Fruit fly (Drosophila melanogaster) whole organism, embryonic: ENCODE results near the gene CG32305.

Source experiments
- B-H1 ChIP-seq: fragments of 200-800 bp; sonication (Bioruptor generic); IDR thresholded peaks from 3 replicates; pipeline ENCODE4 v1.3.6; 2022; ENCODE audit warnings: missing biosample characterization, missing genetic modification characterization
- CG10274 ChIP-seq: fragments of 200-800 bp; sonication (Bioruptor generic); optimal IDR thresholded peaks from 3 replicates; lab custom pipeline; 2017; ENCODE audit warnings: missing biosample characterization, mild to moderate bottlenecking, missing genetic modification characterization
- CG11247 ChIP-seq: fragments of 200-800 bp; sonication (Bioruptor generic); IDR thresholded peaks from 2 replicates; pipeline ENCODE4 v1.3.6; 2022; ENCODE audit warnings: missing biosample characterization, missing genetic modification characterization
- CG11456 ChIP-seq: fragments of 200-800 bp; sonication (Bioruptor generic); IDR thresholded peaks from 3 replicates; pipeline ENCODE4 v1.3.6; 2022; ENCODE audit warnings: missing biosample characterization, missing genetic modification characterization
- CG11695 ChIP-seq: fragments of 200-800 bp; sonication (Bioruptor generic); IDR thresholded peaks from 3 replicates; pipeline ENCODE4 v1.3.6; 2022; ENCODE audit warnings: missing biosample characterization, missing genetic modification characterization
- CG12236 ChIP-seq: fragments of 200-800 bp; sonication (Bioruptor generic); optimal IDR thresholded peaks from 2 replicates; lab custom pipeline; 2016; ENCODE audit warnings: missing biosample characterization, missing genetic modification characterization
- CG12391 ChIP-seq: fragments of 200-800 bp; sonication (Bioruptor generic); optimal IDR thresholded peaks from 3 replicates; lab custom pipeline; 2018; ENCODE audit warnings: missing biosample characterization, mild to moderate bottlenecking, missing genetic modification characterization, moderate library complexity
- CG13775 ChIP-seq: fragments of 200-800 bp; sonication (Bioruptor generic); optimal IDR thresholded peaks from 3 replicates; lab custom pipeline; 2017; ENCODE audit warnings: missing biosample characterization, mild to moderate bottlenecking, missing genetic modification characterization
- CG18619 ChIP-seq: fragments of 200-800 bp; sonication (Bioruptor generic); optimal IDR thresholded peaks from 3 replicates; lab custom pipeline; 2017; ENCODE audit warnings: missing biosample characterization, mild to moderate bottlenecking, missing genetic modification characterization
- CG30020 ChIP-seq: fragments of 200-800 bp; optimal IDR thresholded peaks from 2 replicates; lab custom pipeline; 2019; ENCODE audit warnings: missing biosample characterization, mild to moderate bottlenecking, missing genetic modification characterization, moderate library complexity
- CG30431 ChIP-seq: fragments of 200-800 bp; sonication (Bioruptor generic); optimal IDR thresholded peaks from 2 replicates; lab custom pipeline; 2017; ENCODE audit warnings: missing biosample characterization, missing genetic modification characterization
- CG3726 ChIP-seq: fragments of 200-800 bp; sonication (Bioruptor generic); IDR thresholded peaks from 3 replicates; pipeline ENCODE4, ENCODE4 v1.3.6; 2022; ENCODE audit warnings: missing biosample characterization, missing genetic modification characterization
- CG3847 ChIP-seq: fragments of 200-800 bp; sonication (Bioruptor generic); IDR thresholded peaks from 2 replicates; pipeline ENCODE4 v1.3.6; 2022; ENCODE audit warnings: missing biosample characterization, missing genetic modification characterization
- CG4730 ChIP-seq: fragments of 200-800 bp; sonication (Bioruptor generic); IDR thresholded peaks from 2 replicates; pipeline ENCODE4 v1.3.6; 2022; ENCODE audit warnings: missing biosample characterization, missing genetic modification characterization
- CG6683 ChIP-seq: fragments of 200-800 bp; sonication (Bioruptor generic); optimal IDR thresholded peaks from 2 replicates; lab custom pipeline; 2017; ENCODE audit warnings: missing biosample characterization, mild to moderate bottlenecking, missing genetic modification characterization, missing genetic modification reagents
- CG6765 ChIP-seq: fragments of 200-800 bp; sonication (Bioruptor generic); optimal IDR thresholded peaks from 3 replicates; lab custom pipeline; 2017; ENCODE audit warnings: missing biosample characterization, mild to moderate bottlenecking, missing genetic modification characterization
- CG7372 ChIP-seq: fragments of 200-800 bp; sonication (Bioruptor generic); IDR thresholded peaks from 2 replicates; pipeline ENCODE4 v1.3.6; 2022; ENCODE audit warnings: missing biosample characterization, missing genetic modification characterization
- CoRest ChIP-seq: fragments of 200-800 bp; sonication (Bioruptor generic); optimal IDR thresholded peaks from 3 replicates; lab custom pipeline; 2018; ENCODE audit warnings: missing biosample characterization, mild to moderate bottlenecking, missing genetic modification characterization, moderate library complexity
- HLH54F ChIP-seq: fragments of 200-800 bp; sonication (Bioruptor generic); optimal IDR thresholded peaks from 3 replicates; lab custom pipeline; 2016; ENCODE audit warnings: missing biosample characterization, missing genetic modification characterization
- Hr51 ChIP-seq, 2 experiments: fragments of 200-800 bp; sonication (Bioruptor generic); optimal IDR thresholded peaks; 2 replicates in 1 of 2; 3 replicates in 1 of 2; lab custom pipeline; 2016 to 2018; ENCODE audit warnings: missing biosample characterization in 2 of 2, missing genetic modification characterization in 2 of 2, mild to moderate bottlenecking in 1 of 2, moderate library complexity in 1 of 2
- Hr78 ChIP-seq, 2 experiments: fragments of 200-800 bp in 1 of 2; fragments of >200 bp in 1 of 2; sonication (Bioruptor generic) in 1 of 2; optimal IDR thresholded peaks; 2 replicates each; lab custom pipeline; 2017 to 2019; ENCODE audit warnings: missing biosample characterization in 2 of 2, missing genetic modification characterization in 2 of 2, mild to moderate bottlenecking in 1 of 2, moderate library complexity in 1 of 2
- Meics ChIP-seq: fragments of 200-800 bp; sonication (Bioruptor generic); optimal IDR thresholded peaks from 2 replicates; lab custom pipeline; 2017; ENCODE audit warnings: missing biosample characterization, mild to moderate bottlenecking, missing genetic modification characterization
- Myb ChIP-seq: fragments of 200-800 bp; sonication (Bioruptor generic); optimal IDR thresholded peaks from 2 replicates; lab custom pipeline; 2016; ENCODE audit warnings: missing biosample characterization, missing genetic modification characterization
- NFAT ChIP-seq: fragments of 200-800 bp; sonication (Bioruptor generic); IDR thresholded peaks from 2 replicates; pipeline ENCODE4 v1.3.6; 2022; ENCODE audit warnings: missing biosample characterization, missing genetic modification characterization
- Opbp ChIP-seq: fragments of 200-800 bp; sonication (Bioruptor generic); IDR thresholded peaks from 3 replicates; pipeline ENCODE4 v1.3.6; 2022; ENCODE audit warnings: missing biosample characterization, missing genetic modification characterization; ENCODE audit not compliant: partially characterized antibody
- ato ChIP-seq: fragments of 200-800 bp; sonication (Bioruptor generic); IDR thresholded peaks from 2 replicates; pipeline ENCODE4 v1.3.6; 2022; ENCODE audit warnings: missing biosample characterization, missing genetic modification characterization; ENCODE audit not compliant: partially characterized antibody
- az2 ChIP-seq: fragments of 200-800 bp; sonication (Bioruptor generic); optimal IDR thresholded peaks from 3 replicates; lab custom pipeline; 2016; ENCODE audit warnings: missing biosample characterization, missing genetic modification characterization
- chinmo ChIP-seq: fragments of 200-800 bp; sonication (Bioruptor generic); IDR thresholded peaks from 4 replicates; pipeline ENCODE4 v1.3.6; 2022; ENCODE audit warnings: missing biosample characterization, missing genetic modification characterization; ENCODE audit not compliant: partially characterized antibody
- corto ChIP-seq: fragments of 200-800 bp; sonication (Bioruptor generic); optimal IDR thresholded peaks from 2 replicates; lab custom pipeline; 2016; ENCODE audit warnings: missing biosample characterization, mild to moderate bottlenecking, missing genetic modification characterization, moderate library complexity
- crp ChIP-seq, 2 experiments: fragments of 200-800 bp; sonication (Bioruptor generic); optimal IDR thresholded peaks; 2 replicates in 1 of 2; 3 replicates in 1 of 2; lab custom pipeline; 2017; ENCODE audit warnings: missing biosample characterization in 2 of 2, missing genetic modification characterization in 2 of 2, mild to moderate bottlenecking in 1 of 2, moderate library complexity in 1 of 2
- dimm ChIP-seq: fragments of 200-800 bp; sonication (Bioruptor generic); IDR thresholded peaks from 2 replicates; pipeline ENCODE4 v1.3.6; 2022; ENCODE audit warnings: missing biosample characterization, missing genetic modification characterization
- ftz-f1 ChIP-seq: fragments of 200-800 bp; sonication (Bioruptor generic); optimal IDR thresholded peaks from 2 replicates; lab custom pipeline; 2016; ENCODE audit warnings: missing biosample characterization, missing genetic modification characterization
- gsb ChIP-seq: fragments of 200-800 bp; sonication (Bioruptor generic); IDR thresholded peaks from 2 replicates; pipeline ENCODE4 v1.3.6; 2022; ENCODE audit warnings: missing biosample characterization, missing genetic modification characterization
- ken ChIP-seq: fragments of 200-800 bp; sonication (Bioruptor generic); IDR thresholded peaks from 3 replicates; pipeline ENCODE4 v1.3.6; 2022; ENCODE audit warnings: missing biosample characterization, missing genetic modification characterization
- otp ChIP-seq: fragments of 200-800 bp; sonication (Bioruptor generic); IDR thresholded peaks from 3 replicates; pipeline ENCODE4, ENCODE4 v1.3.6; 2022; ENCODE audit warnings: missing biosample characterization, missing genetic modification characterization
- salm ChIP-seq: fragments of 200-800 bp; sonication (Bioruptor generic); optimal IDR thresholded peaks from 2 replicates; lab custom pipeline; 2018; ENCODE audit warnings: missing biosample characterization, mild to moderate bottlenecking, missing genetic modification characterization
- slp2 ChIP-seq: fragments of 200-800 bp; sonication (Bioruptor generic); optimal IDR thresholded peaks from 2 replicates; lab custom pipeline; 2016; ENCODE audit warnings: missing biosample characterization, missing genetic modification characterization
- sqz ChIP-seq: fragments of 200-800 bp; sonication (Bioruptor generic); optimal IDR thresholded peaks from 3 replicates; lab custom pipeline; 2018; ENCODE audit warnings: missing biosample characterization, mild to moderate bottlenecking, missing genetic modification characterization
- toy ChIP-seq: fragments of 200-800 bp; sonication (Bioruptor generic); IDR thresholded peaks from 2 replicates; pipeline ENCODE4 v1.3.6; 2022; ENCODE audit warnings: missing biosample characterization, missing genetic modification characterization
- vfl ChIP-seq: fragments of 200-800 bp; sonication (Bioruptor generic); optimal IDR thresholded peaks from 2 replicates; lab custom pipeline; 2016; ENCODE audit warnings: missing biosample characterization, missing genetic modification characterization
- vnd ChIP-seq: fragments of 200-800 bp; sonication (Bioruptor generic); IDR thresholded peaks from 3 replicates; pipeline ENCODE4 v1.3.6; 2022; ENCODE audit warnings: missing biosample characterization, missing genetic modification characterization; ENCODE audit not compliant: partially characterized antibody
- vvl ChIP-seq: fragments of 200-800 bp; sonication (Bioruptor generic); IDR thresholded peaks from 2 replicates; pipeline ENCODE4 v1.3.6; 2022; ENCODE audit warnings: missing biosample characterization, missing genetic modification characterization
- z ChIP-seq: fragments of 200-800 bp; sonication (Bioruptor generic); IDR thresholded peaks from 3 replicates; pipeline ENCODE4 v1.3.6; 2022; ENCODE audit warnings: missing biosample characterization, missing genetic modification characterization
- zfh2 ChIP-seq: fragments of 200-800 bp; sonication (Bioruptor generic); optimal IDR thresholded peaks from 2 replicates; lab custom pipeline; 2016; ENCODE audit warnings: missing biosample characterization, missing genetic modification characterization

CG32305 gene

DNA sequence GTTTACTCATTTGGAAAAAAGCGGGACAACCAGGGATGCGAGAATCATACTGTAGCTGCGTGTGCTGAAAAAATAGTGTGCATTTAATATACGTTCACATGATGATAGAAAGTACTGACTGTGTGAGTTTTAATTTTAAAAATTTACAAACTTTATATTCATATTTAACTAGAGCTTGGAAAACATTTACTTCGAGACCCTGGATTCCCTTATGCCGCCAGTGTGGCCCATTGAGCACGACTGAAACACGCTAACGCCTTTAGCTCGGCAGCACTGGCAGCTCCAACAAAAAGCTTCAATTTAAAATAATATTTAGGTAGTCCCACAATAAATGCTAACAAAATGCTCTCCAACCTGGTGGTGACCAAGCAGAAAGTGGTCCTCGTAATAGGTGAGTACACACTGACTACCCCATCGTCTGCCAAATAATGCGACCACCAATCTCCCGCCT, 9.0 kb downstream of the CG32305 start, which contains the start of the genes CG1275 and Elp5 (continued):
- TF ChIP-seq salm = peak; percentile 97
- TF ChIP-seq CG11456 (GFP tag; lab: Robert Waterston, UW) = peak; percentile 100
- peak; percentile 79 for TF ChIP-seq CG10274 (GFP tag; lab: Kevin White, UChicago)
- TF ChIP-seq crp (GFP tag; optimal IDR thresholded peaks at IDR 0.05; lab: Kevin White, UChicago) = peak in 1 of 2 experiments; percentile 71
- peak; percentile 97 to 98 for TF ChIP-seq Hr51 (GFP tag; optimal IDR thresholded peaks at IDR 0.05; lab: Kevin White, UChicago)
- no peak for TF ChIP-seq vnd (GFP tag; lab: Robert Waterston, UW)
- TF ChIP-seq Hr78 (GFP tag; optimal IDR thresholded peaks at IDR 0.05; lab: Kevin White, UChicago) = peak in 1 of 2 experiments; percentile 89
- TF ChIP-seq CG12236 (GFP tag; lab: Kevin White, UChicago) = peak; percentile 90
- TF ChIP-seq CG30431 (GFP tag; lab: Kevin White, UChicago) = peak; percentile 97
- TF ChIP-seq vvl = peak; percentile 100
- TF ChIP-seq ftz-f1 = peak; percentile 86
- peak; percentile 99 for TF ChIP-seq otp (GFP tag; lab: Robert Waterston, UW)
- peak; percentile 94 for TF ChIP-seq CG6765 (GFP tag; lab: Kevin White, UChicago)
- TF ChIP-seq Myb = peak; percentile 85
- peak; percentile 85 for TF ChIP-seq CG30020 (tag; lab: Kevin White, UChicago)
- no peak for TF ChIP-seq chinmo
- peak; percentile 99 for TF ChIP-seq dimm (GFP tag; lab: Robert Waterston, UW)
- peak; percentile 100 for TF ChIP-seq CG7372 (GFP tag; lab: Robert Waterston, UW)
- TF ChIP-seq NFAT (GFP tag; lab: Robert Waterston, UW) = peak; percentile 99
- TF ChIP-seq ken (GFP tag; lab: Robert Waterston, UW) = peak; percentile 100
- TF ChIP-seq vfl (GFP tag; lab: Kevin White, UChicago) = peak; percentile 98
- peak; percentile 99 for TF ChIP-seq B-H1 (GFP tag; lab: Robert Waterston, UW)
- peak; percentile 98 for TF ChIP-seq az2
- TF ChIP-seq ato = 0 out of 2 replicates have a peak, but pooled peaks have one; percentile 6
- TF ChIP-seq z (GFP tag; lab: Robert Waterston, UW) = peak; percentile 86
- peak; percentile 96 for TF ChIP-seq slp2 (GFP tag; lab: Kevin White, UChicago)
- peak; percentile 98 for TF ChIP-seq Meics
- peak; percentile 97 for TF ChIP-seq HLH54F
- peak; percentile 98 for TF ChIP-seq CG12391
- peak; percentile 98 for TF ChIP-seq zfh2 (GFP tag; lab: Kevin White, UChicago)
- peak; percentile 99 for TF ChIP-seq CG4730 (GFP tag; lab: Robert Waterston, UW)
- TF ChIP-seq Opbp (GFP tag; lab: Robert Waterston, UW) = no peak
- peak; percentile 100 for TF ChIP-seq CG11247 (GFP tag; lab: Robert Waterston, UW)
- TF ChIP-seq sqz (GFP tag; lab: Kevin White, UChicago) = peak; percentile 88

DNA sequence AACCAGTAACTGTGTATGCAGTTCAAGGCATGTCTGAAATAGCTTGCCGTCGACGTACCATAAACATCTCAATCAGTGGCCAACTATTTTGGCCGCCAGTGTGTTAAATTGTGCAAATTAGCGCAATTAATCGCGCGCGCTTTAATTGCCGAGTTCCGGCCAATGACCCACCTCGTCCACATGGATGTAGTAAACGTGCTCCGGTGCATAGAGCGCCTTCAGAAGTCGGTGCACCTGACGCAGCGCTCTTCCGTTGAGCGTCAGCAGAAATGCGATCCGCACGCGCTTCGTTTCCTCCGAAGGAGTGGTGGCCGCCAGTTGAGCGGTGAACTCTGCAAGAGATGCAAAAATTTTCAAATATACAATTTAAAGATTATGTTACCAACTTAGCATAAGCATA, 12.8 kb downstream of the CG32305 start:
- no peak for TF ChIP-seq CoRest
- no peak for TF ChIP-seq corto (GFP tag; lab: Kevin White, UChicago)
- TF ChIP-seq CG13775 = no peak
- no peak for TF ChIP-seq toy (GFP tag; lab: Robert Waterston, UW)
- no peak for TF ChIP-seq CG6683 (GFP tag; lab: Kevin White, UChicago)
- TF ChIP-seq CG18619 = no peak
- TF ChIP-seq CG11695 (GFP tag; lab: Robert Waterston, UW) = no peak
- 0 out of 3 replicates have a peak, but pooled peaks have one; percentile 20 for TF ChIP-seq Opbp (GFP tag; lab: Robert Waterston, UW)
- 0 out of 3 replicates have a peak, but pooled peaks have one; percentile 15 for TF ChIP-seq CG3726 (GFP tag; lab: Robert Waterston, UW)
- TF ChIP-seq CG3847 (GFP tag; lab: Robert Waterston, UW) = no peak
- no peak for TF ChIP-seq gsb (GFP tag; lab: Robert Waterston, UW)
